Worm (Caenorhabditis elegans) whole organism, L4/young adult: Measurements from ENCODE around the gene aptf-3.

Source experiments
- W03F9.2 ChIP-seq: fragments of 150-350 bp; optimal IDR thresholded peaks from 2 replicates; lab custom pipeline; 2014; ENCODE audit warnings: missing biosample characterization, missing genetic modification characterization
- him-1 ChIP-seq: sonication (generic microtip); optimal IDR thresholded peaks from 2 replicates; lab custom pipeline; 2016; ENCODE audit warnings: missing genotype, missing genetic modification reagents, missing genetic modification characterization, missing compliant biosample characterization

ce11 chrII:8627907-8628306 lies 33.9 kb downstream of the aptf-3 start:
- TF ChIP-seq W03F9.2 (tag; lab: Kevin White, UChicago) (no peak), him-1 (tag; lab: Kevin White, UChicago) (no peak)
